Fruit fly (Drosophila melanogaster) whole organism, embryonic: ENCODE results near the gene CG1965.

ENCODE experiments used
- Abd-B ChIP-seq: fragments of 200-800 bp; sonication (Bioruptor generic); optimal IDR thresholded peaks from 2 replicates; lab custom pipeline; 2018; ENCODE audit warnings: missing biosample characterization, mild to moderate bottlenecking, missing genetic modification characterization, moderate library complexity
- Ada2b ChIP-seq: fragments of 200-800 bp; sonication (Bioruptor generic); IDR thresholded peaks from 2 replicates; pipeline ENCODE4 v1.3.6; 2022; ENCODE audit warnings: missing biosample characterization, missing genetic modification characterization
- CG10147 ChIP-seq: fragments of 200-800 bp; sonication (Bioruptor generic); optimal IDR thresholded peaks from 2 replicates; lab custom pipeline; 2019; ENCODE audit warnings: missing biosample characterization, mild to moderate bottlenecking, missing genetic modification characterization, moderate library complexity
- CG10543 ChIP-seq: fragments of 200-800 bp; sonication (Bioruptor generic); optimal IDR thresholded peaks from 3 replicates; lab custom pipeline; 2017; ENCODE audit warnings: missing biosample characterization, mild to moderate bottlenecking, missing genetic modification characterization, moderate library complexity
- CG12942 ChIP-seq: fragments of 200-800 bp; sonication (Bioruptor generic); optimal IDR thresholded peaks from 3 replicates; lab custom pipeline; 2016; ENCODE audit warnings: missing biosample characterization, missing genetic modification characterization
- CG14441 ChIP-seq: fragments of 200-800 bp; sonication (Bioruptor generic); IDR thresholded peaks from 2 replicates; pipeline ENCODE4 v1.3.6; 2022; ENCODE audit warnings: missing biosample characterization, missing genetic modification characterization
- CG15269 ChIP-seq: fragments of 200-800 bp; sonication (Bioruptor generic); optimal IDR thresholded peaks from 2 replicates; lab custom pipeline; 2018; ENCODE audit warnings: missing biosample characterization, mild to moderate bottlenecking, missing genetic modification characterization, moderate library complexity
- CG17328 ChIP-seq: fragments of 200-800 bp; sonication (Bioruptor generic); IDR thresholded peaks from 2 replicates; pipeline ENCODE4 v1.3.6; 2022; ENCODE audit warnings: missing biosample characterization, missing genetic modification characterization
- CG1792 ChIP-seq: fragments of 200-800 bp; sonication (Bioruptor generic); optimal IDR thresholded peaks from 2 replicates; lab custom pipeline; 2016; ENCODE audit warnings: missing biosample characterization, missing genetic modification characterization
- CG2116 ChIP-seq: fragments of 200-800 bp; sonication (Bioruptor generic); optimal IDR thresholded peaks from 3 replicates; lab custom pipeline; 2018; ENCODE audit warnings: missing biosample characterization, mild to moderate bottlenecking, missing genetic modification characterization
- CG2875 ChIP-seq: fragments of 200-800 bp; sonication (Bioruptor generic); optimal IDR thresholded peaks from 2 replicates; lab custom pipeline; 2017; ENCODE audit warnings: missing biosample characterization, mild to moderate bottlenecking, missing genetic modification characterization, missing genetic modification reagents
- CG34376 ChIP-seq: fragments of 200-800 bp; sonication (Bioruptor generic); optimal IDR thresholded peaks from 2 replicates; lab custom pipeline; 2018; ENCODE audit warnings: missing biosample characterization, mild to moderate bottlenecking, missing genetic modification characterization
- CG6689 ChIP-seq: fragments of 200-800 bp; sonication (Bioruptor generic); IDR thresholded peaks from 2 replicates; pipeline ENCODE4 v1.3.6; 2022; ENCODE audit warnings: missing biosample characterization, missing genetic modification characterization
- CG7271 ChIP-seq: fragments of 200-800 bp; sonication (Bioruptor generic); optimal IDR thresholded peaks from 2 replicates; lab custom pipeline; 2018; ENCODE audit warnings: missing biosample characterization, mild to moderate bottlenecking, missing genetic modification characterization, moderate library complexity
- CG7839 ChIP-seq: fragments of 200-800 bp; sonication (Bioruptor generic); optimal IDR thresholded peaks from 3 replicates; lab custom pipeline; 2018; ENCODE audit warnings: missing biosample characterization, mild to moderate bottlenecking, missing genetic modification characterization, moderate library complexity
- CG8359 ChIP-seq: fragments of 200-800 bp; sonication (Bioruptor generic); optimal IDR thresholded peaks from 2 replicates; lab custom pipeline; 2017; ENCODE audit warnings: missing biosample characterization, mild to moderate bottlenecking, missing genetic modification characterization, borderline replicate concordance
- CG8944 ChIP-seq: fragments of 200-800 bp; sonication (Bioruptor generic); optimal IDR thresholded peaks from 3 replicates; lab custom pipeline; 2016; ENCODE audit warnings: missing biosample characterization, missing genetic modification characterization
- CG9817 ChIP-seq: fragments of 200-800 bp; sonication (Bioruptor generic); optimal IDR thresholded peaks from 2 replicates; lab custom pipeline; 2018; ENCODE audit warnings: missing biosample characterization, mild to moderate bottlenecking, missing genetic modification characterization, moderate library complexity
- D19B ChIP-seq: fragments of 200-800 bp; sonication (Bioruptor generic); optimal IDR thresholded peaks from 2 replicates; lab custom pipeline; 2017; ENCODE audit warnings: missing biosample characterization, mild to moderate bottlenecking, missing genetic modification characterization
- Drgx ChIP-seq: fragments of 200-800 bp; sonication (Bioruptor generic); IDR thresholded peaks from 2 replicates; pipeline ENCODE4 v1.3.6; 2022; ENCODE audit warnings: missing biosample characterization, missing genetic modification characterization
- Gsc ChIP-seq: fragments of 200-800 bp; sonication (Bioruptor generic); IDR thresholded peaks from 2 replicates; pipeline ENCODE4 v1.3.6; 2022; ENCODE audit warnings: missing biosample characterization, missing genetic modification characterization
- HLH3B ChIP-seq: fragments of 200-800 bp; sonication (Bioruptor generic); IDR thresholded peaks from 2 replicates; pipeline ENCODE4 v1.3.6; 2022; ENCODE audit warnings: missing biosample characterization, missing genetic modification characterization
- HLH54F ChIP-seq: fragments of 200-800 bp; sonication (Bioruptor generic); optimal IDR thresholded peaks from 3 replicates; lab custom pipeline; 2016; ENCODE audit warnings: missing biosample characterization, missing genetic modification characterization
- Lhr ChIP-seq: fragments of 200-800 bp; sonication (Bioruptor generic); optimal IDR thresholded peaks from 3 replicates; lab custom pipeline; 2017; ENCODE audit warnings: mild to moderate bottlenecking, missing biosample characterization, missing genetic modification reagents, missing genetic modification characterization
- Myb ChIP-seq: fragments of 200-800 bp; sonication (Bioruptor generic); optimal IDR thresholded peaks from 2 replicates; lab custom pipeline; 2016; ENCODE audit warnings: missing biosample characterization, missing genetic modification characterization
- NFAT ChIP-seq: fragments of 200-800 bp; sonication (Bioruptor generic); IDR thresholded peaks from 2 replicates; pipeline ENCODE4 v1.3.6; 2022; ENCODE audit warnings: missing biosample characterization, missing genetic modification characterization
- Nf-YA ChIP-seq: fragments of 200-800 bp; sonication (Bioruptor generic); IDR thresholded peaks from 2 replicates; pipeline ENCODE4 v1.3.6; 2022; ENCODE audit warnings: missing biosample characterization, missing genetic modification characterization
- Poxn ChIP-seq: fragments of 200-800 bp; sonication (Bioruptor generic); IDR thresholded peaks from 2 replicates; pipeline ENCODE4 v1.3.6; 2022; ENCODE audit warnings: missing biosample characterization, missing genetic modification characterization
- Spps ChIP-seq: fragments of 200-800 bp; sonication (Bioruptor generic); optimal IDR thresholded peaks from 2 replicates; lab custom pipeline; 2018; ENCODE audit warnings: missing biosample characterization, mild to moderate bottlenecking, missing genetic modification characterization
- Taf1 ChIP-seq: fragments of 200-800 bp; sonication (Bioruptor generic); IDR thresholded peaks from 2 replicates; pipeline ENCODE4 v1.3.6; 2022; ENCODE audit warnings: missing biosample characterization, missing genetic modification characterization
- ase ChIP-seq: fragments of 200-800 bp; sonication (Bioruptor generic); IDR thresholded peaks from 3 replicates; pipeline ENCODE4 v1.3.6; 2022; ENCODE audit warnings: missing biosample characterization, missing genetic modification characterization
- bowl ChIP-seq: fragments of 200-800 bp; sonication (Bioruptor generic); IDR thresholded peaks from 2 replicates; pipeline ENCODE4 v1.3.6; 2022; ENCODE audit warnings: missing biosample characterization, missing genetic modification characterization
- cad ChIP-seq: fragments of >200 bp; optimal IDR thresholded peaks from 2 replicates; lab custom pipeline; 2017; ENCODE audit warnings: missing biosample characterization, missing genetic modification characterization
- cg ChIP-seq: fragments of 200-800 bp; sonication (Bioruptor generic); optimal IDR thresholded peaks from 3 replicates; lab custom pipeline; 2019; ENCODE audit warnings: missing biosample characterization, mild to moderate bottlenecking, missing genetic modification characterization, moderate library complexity
- chif ChIP-seq, 2 experiments: fragments of 200-800 bp; sonication (Bioruptor generic); optimal IDR thresholded peaks; 3 replicates each; lab custom pipeline; 2016; ENCODE audit warnings: missing biosample characterization in 2 of 2, missing genetic modification characterization in 2 of 2
- da ChIP-seq: fragments of 200-800 bp; sonication (Bioruptor generic); optimal IDR thresholded peaks from 2 replicates; lab custom pipeline; 2016; ENCODE audit warnings: missing biosample characterization, missing genetic modification characterization
- fru ChIP-seq: fragments of >200 bp; optimal IDR thresholded peaks from 2 replicates; lab custom pipeline; 2017
- ftz-f1 ChIP-seq: fragments of 200-800 bp; sonication (Bioruptor generic); optimal IDR thresholded peaks from 2 replicates; lab custom pipeline; 2016; ENCODE audit warnings: missing biosample characterization, missing genetic modification characterization
- grn ChIP-seq: fragments of 200-800 bp; sonication (Bioruptor generic); optimal IDR thresholded peaks from 3 replicates; lab custom pipeline; 2017; ENCODE audit warnings: missing biosample characterization, missing genetic modification characterization
- her ChIP-seq: fragments of 200-800 bp; sonication (Bioruptor generic); optimal IDR thresholded peaks from 2 replicates; lab custom pipeline; 2016; ENCODE audit warnings: missing biosample characterization, missing genetic modification characterization
- hkb ChIP-seq, 2 experiments: fragments of 200-800 bp in 1 of 2; fragments of >200 bp in 1 of 2; sonication (Bioruptor generic) in 1 of 2; IDR thresholded peaks in 1 of 2; optimal IDR thresholded peaks in 1 of 2; 2 replicates each; pipeline versions ENCODE4 v1.3.6 to Lab custom; 2017 to 2022; ENCODE audit warnings: missing biosample characterization in 1 of 2, missing genetic modification characterization in 1 of 2
- mam ChIP-seq: fragments of 200-800 bp; sonication (Bioruptor generic); optimal IDR thresholded peaks from 3 replicates; lab custom pipeline; 2016; ENCODE audit warnings: missing biosample characterization, missing genetic modification characterization
- mld ChIP-seq: fragments of 200-800 bp; sonication (Bioruptor generic); IDR thresholded peaks from 3 replicates; pipeline ENCODE4 v1.3.6; 2022; ENCODE audit warnings: missing biosample characterization, missing genetic modification characterization; ENCODE audit not compliant: partially characterized antibody
- pb ChIP-seq: fragments of 200-800 bp; sonication (Bioruptor generic); optimal IDR thresholded peaks from 3 replicates; lab custom pipeline; 2016; ENCODE audit warnings: missing biosample characterization, missing genetic modification characterization
- phol ChIP-seq: fragments of 200-800 bp; sonication (Bioruptor generic); optimal IDR thresholded peaks from 3 replicates; lab custom pipeline; 2018; ENCODE audit warnings: missing biosample characterization, mild to moderate bottlenecking, missing genetic modification characterization, moderate library complexity
- repo ChIP-seq: fragments of 200-800 bp; sonication (Bioruptor generic); optimal IDR thresholded peaks from 2 replicates; lab custom pipeline; 2016; ENCODE audit warnings: missing biosample characterization, missing genetic modification characterization
- salm ChIP-seq: fragments of 200-800 bp; sonication (Bioruptor generic); optimal IDR thresholded peaks from 2 replicates; lab custom pipeline; 2018; ENCODE audit warnings: missing biosample characterization, mild to moderate bottlenecking, missing genetic modification characterization
- stc ChIP-seq: fragments of 200-800 bp; sonication (Bioruptor generic); IDR thresholded peaks from 2 replicates; pipeline ENCODE4 v1.3.6; 2022; ENCODE audit warnings: missing biosample characterization, missing genetic modification characterization
- trh ChIP-seq: fragments of 200-800 bp; sonication (Bioruptor generic); optimal IDR thresholded peaks from 2 replicates; lab custom pipeline; 2016; ENCODE audit warnings: missing biosample characterization, missing genetic modification characterization
- ttk ChIP-seq: fragments of 200-800 bp; sonication (Bioruptor generic); IDR thresholded peaks from 2 replicates; pipeline ENCODE4 v2.1.2; 2022; ENCODE audit warnings: missing biosample characterization, missing genetic modification characterization
- unpg ChIP-seq: fragments of 200-800 bp; sonication (Bioruptor generic); optimal IDR thresholded peaks from 3 replicates; lab custom pipeline; 2018; ENCODE audit warnings: missing biosample characterization, mild to moderate bottlenecking, missing genetic modification characterization, moderate library complexity

The CG1965 gene

DNA sequence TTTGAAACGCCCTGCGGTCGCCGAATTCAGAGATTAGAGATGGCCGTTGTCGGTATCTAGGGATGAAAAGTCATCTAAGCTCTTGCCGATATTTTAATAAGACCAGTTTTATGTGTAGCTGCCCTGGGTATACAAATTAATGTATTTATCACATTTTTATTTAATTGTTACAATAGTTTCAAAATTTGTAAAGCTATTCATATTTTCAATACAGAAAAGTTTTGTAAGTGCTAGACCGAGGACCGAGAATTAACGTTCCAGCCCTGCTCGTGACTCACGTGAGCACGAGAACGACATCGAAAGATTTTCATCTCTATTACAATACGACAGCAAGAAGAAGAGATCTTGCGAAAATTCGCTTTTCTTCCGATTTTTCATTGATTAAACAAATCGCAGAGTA is at the start of gene CG1965, which contains the start of gene CG1105 (continued):
- TF ChIP-seq CG17328 (GFP tag; lab: Robert Waterston, UW) = peak; percentile 91
- peak; percentile 81 for TF ChIP-seq CG34376
- peak; percentile 62 for TF ChIP-seq grn (GFP tag; lab: Kevin White, UChicago)
- peak; percentile 93 for TF ChIP-seq Lhr (GFP tag; lab: Kevin White, UChicago)
- peak; percentile 81 for TF ChIP-seq Poxn (GFP tag; lab: Robert Waterston, UW)
- peak; percentile 91 for TF ChIP-seq CG7839 (tag; lab: Kevin White, UChicago)
- peak; percentile 84 for TF ChIP-seq da (GFP tag; lab: Kevin White, UChicago)
- peak; percentile 94 for TF ChIP-seq NFAT
- no peak for TF ChIP-seq fru (lab: Kevin White, UChicago)
- peak; percentile 91 for TF ChIP-seq CG15269
- TF ChIP-seq HLH3B = peak; percentile 90
- peak; percentile 95 for TF ChIP-seq phol (tag; lab: Kevin White, UChicago)
- peak; percentile 94 for TF ChIP-seq CG9817 (tag; lab: Kevin White, UChicago)
- TF ChIP-seq D19B (GFP tag; lab: Kevin White, UChicago) = peak; percentile 66
- peak; percentile 91 for TF ChIP-seq unpg (GFP tag; lab: Kevin White, UChicago)
- peak; percentile 91 for TF ChIP-seq ttk (GFP tag; lab: Robert Waterston, UW)
- peak; percentile 83 for TF ChIP-seq stc (GFP tag; lab: Robert Waterston, UW)
- TF ChIP-seq mam (GFP tag; lab: Kevin White, UChicago) = peak; percentile 97
- TF ChIP-seq CG2875 = peak; percentile 57
- TF ChIP-seq Gsc (GFP tag; lab: Robert Waterston, UW) = peak; percentile 86
- peak; percentile 83 for TF ChIP-seq Taf1 (GFP tag; lab: Robert Waterston, UW)
- TF ChIP-seq trh (GFP tag; lab: Kevin White, UChicago) = peak; percentile 91
- TF ChIP-seq Nf-YA (GFP tag; lab: Robert Waterston, UW) = peak; percentile 77
- TF ChIP-seq hkb (optimal IDR thresholded peaks at IDR 0.05; lab: Kevin White, UChicago) = peak; percentile 64
- peak; percentile 84 for TF ChIP-seq hkb (GFP tag; IDR thresholded peaks at IDR 0.05; lab: Robert Waterston, UW)
- TF ChIP-seq HLH54F (GFP tag; lab: Kevin White, UChicago) = peak; percentile 97
- TF ChIP-seq Spps (tag; lab: Kevin White, UChicago) = peak; percentile 87
- peak; percentile 67 for TF ChIP-seq her (GFP tag; lab: Kevin White, UChicago)
- TF ChIP-seq salm = peak; percentile 82
- TF ChIP-seq CG12942 (GFP tag; lab: Kevin White, UChicago) = peak; percentile 95
- TF ChIP-seq cg (GFP tag; lab: Kevin White, UChicago) = no peak
- TF ChIP-seq cad (GFP tag; lab: Kevin White, UChicago) = no peak
- peak; percentile 93 for TF ChIP-seq CG6689 (GFP tag; lab: Robert Waterston, UW)
- peak; percentile 88 for TF ChIP-seq CG2116 (GFP tag; lab: Kevin White, UChicago)
- peak; percentile 68 for TF ChIP-seq pb (GFP tag; lab: Kevin White, UChicago)
- peak; percentile 91 for TF ChIP-seq ase (GFP tag; lab: Robert Waterston, UW)
- peak; percentile 88 for TF ChIP-seq mld (GFP tag; lab: Robert Waterston, UW)
- peak; percentile 80 for TF ChIP-seq repo
- peak; percentile 79 for TF ChIP-seq ftz-f1 (GFP tag; lab: Kevin White, UChicago)
- peak; percentile 95 for TF ChIP-seq Abd-B (GFP tag; lab: Kevin White, UChicago)
- peak; percentile 94 for TF ChIP-seq CG14441 (GFP tag; lab: Robert Waterston, UW)
- peak; percentile 94 for TF ChIP-seq CG8944 (GFP tag; lab: Kevin White, UChicago)
- TF ChIP-seq CG1792 (GFP tag; lab: Kevin White, UChicago) = peak; percentile 88
- peak; percentile 83 for TF ChIP-seq Myb (GFP tag; lab: Kevin White, UChicago)
- peak; percentile 71 for TF ChIP-seq CG8359
- peak; percentile 87 for TF ChIP-seq CG7271 (tag; lab: Kevin White, UChicago)
- peak; percentile 92 to 95 for TF ChIP-seq chif (GFP tag; optimal IDR thresholded peaks at IDR 0.05; lab: Kevin White, UChicago)
- peak; percentile 92 for TF ChIP-seq CG10147 (GFP tag; lab: Kevin White, UChicago)
- peak; percentile 76 for TF ChIP-seq Drgx
- peak; percentile 91 for TF ChIP-seq CG10543 (GFP tag; lab: Kevin White, UChicago)
- peak; percentile 92 for TF ChIP-seq Ada2b (GFP tag; lab: Robert Waterston, UW)
- peak; percentile 81 for TF ChIP-seq bowl (GFP tag; lab: Robert Waterston, UW)
